Worm (Caenorhabditis elegans) whole organism, midembryonic: ENCODE results near the gene Y82E9BR.20.

Source experiments
- T22C8.4 ChIP-seq: fragments of 200-800 bp; sonication (Bioruptor generic); IDR thresholded peaks from 2 replicates; pipeline ENCODE4 v1.3.6; 2022; ENCODE audit warnings: missing genetic modification characterization, missing compliant biosample characterization
- flt-1 ChIP-seq: fragments of 200-800 bp; sonication (Bioruptor generic); IDR thresholded peaks from 2 replicates; pipeline ENCODE4 v1.3.6; 2022; ENCODE audit warnings: missing genetic modification characterization, missing compliant biosample characterization
- klf-2 ChIP-seq: fragments of 200-800 bp; sonication (Bioruptor generic); conservative IDR thresholded peaks from 2 replicates; pipeline ENCODE4 v1.3.6; 2022; ENCODE audit warnings: missing genetic modification reagents, missing genetic modification characterization, missing compliant biosample characterization
- med-1 ChIP-seq: sonication (generic microtip); optimal IDR thresholded peaks from 2 replicates; lab custom pipeline; 2017; ENCODE audit warnings: missing genetic modification characterization, mild to moderate bottlenecking, missing compliant biosample characterization, antibody characterized with exemption, missing genetic modification reagents; ENCODE audit not compliant: insufficient read depth
- ref-1 ChIP-seq: fragments of 200-800 bp; sonication (Bioruptor generic); conservative IDR thresholded peaks from 2 replicates; pipeline ENCODE4 v1.3.6; 2022; ENCODE audit warnings: missing genetic modification reagents, missing genetic modification characterization, missing compliant biosample characterization
- tab-1 ChIP-seq: fragments of 200-800 bp; sonication (Bioruptor generic); IDR thresholded peaks from 2 replicates; pipeline ENCODE4 v1.3.6; 2022; ENCODE audit warnings: missing genetic modification characterization, missing compliant biosample characterization
- ztf-23 ChIP-seq: fragments of 200-800 bp; sonication (Bioruptor generic); IDR thresholded peaks from 2 replicates; pipeline ENCODE4 v1.3.6; 2022; ENCODE audit warnings: missing genetic modification reagents, missing genetic modification characterization, missing compliant biosample characterization
- ztf-29 ChIP-seq: fragments of 200-800 bp; sonication (Bioruptor generic); IDR thresholded peaks from 2 replicates; pipeline ENCODE4 v1.3.6; 2022; ENCODE audit warnings: missing genetic modification reagents, missing genetic modification characterization, missing compliant biosample characterization

DNA sequence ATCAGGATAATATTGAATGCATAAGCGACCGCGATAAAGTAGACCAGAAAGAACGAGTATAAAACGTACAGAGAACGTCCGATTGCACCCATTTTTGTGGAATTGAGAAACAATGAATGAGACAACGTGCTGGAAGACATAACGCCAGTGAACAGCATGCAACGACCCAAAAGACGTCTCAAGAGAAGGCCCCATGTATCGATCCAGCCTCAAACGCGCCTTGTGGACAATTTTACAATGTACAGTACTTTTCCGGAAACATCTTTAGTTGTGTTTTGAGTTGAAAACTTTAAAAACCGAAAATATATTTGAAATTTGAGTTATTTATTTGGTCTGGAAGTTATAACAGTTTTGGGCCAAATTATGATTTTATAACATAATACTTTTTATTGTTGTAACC, 23.5 kb upstream of the Y82E9BR.20 start, which contains the start of gene Y82E9BL.3:
- no peak for TF ChIP-seq ztf-29
- no peak for TF ChIP-seq flt-1
- no peak for TF ChIP-seq klf-2 (GFP tag; lab: Robert Waterston, UW)
- TF ChIP-seq ztf-23 (GFP tag; lab: Robert Waterston, UW) = no peak
- no peak for TF ChIP-seq T22C8.4
- TF ChIP-seq med-1 (GFP tag; lab: Kevin White, UChicago) = no peak
- TF ChIP-seq tab-1 (GFP tag; lab: Robert Waterston, UW) = no peak
- no peak for TF ChIP-seq ref-1 (GFP tag; lab: Robert Waterston, UW)
